Worm (Caenorhabditis elegans): ENCODE results near the gene hrg-7.

DNA sequence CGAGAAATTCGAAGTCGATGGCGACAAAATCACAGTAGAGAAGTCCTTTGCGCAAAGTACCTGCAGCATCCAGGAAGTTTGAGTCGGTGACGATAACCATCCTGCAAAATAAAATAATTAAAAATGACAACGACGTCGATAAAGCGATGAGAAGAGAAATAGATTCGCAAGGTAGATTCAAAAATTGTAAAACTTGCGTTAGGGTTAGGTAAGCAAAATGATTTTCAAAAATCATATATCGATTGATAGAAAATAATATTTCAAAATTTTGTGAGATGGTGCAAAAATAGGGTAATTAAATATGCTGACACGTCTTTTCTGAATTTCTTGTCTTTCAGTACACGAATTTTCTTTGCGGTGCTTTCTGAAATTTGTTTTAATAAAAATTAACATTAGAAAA is 46.7 kb upstream of the hrg-7 start, which contains the start of gene parn-1:
- no peak for TF ChIP-seq nhr-28 (tag; optimal IDR thresholded peaks at IDR 0.05)
- no peak for TF ChIP-seq flh-1 (GFP tag; optimal IDR thresholded peaks at IDR 0.05)
- TF ChIP-seq pha-4 (tag; optimal IDR thresholded peaks at IDR 0.05) = no peak
- no peak for TF ChIP-seq snpc-4 (tag; optimal IDR thresholded peaks at IDR 0.05)
- no peak for TF ChIP-seq unc-39 (tag; optimal IDR thresholded peaks at IDR 0.05)
- TF ChIP-seq lsy-2 (tag; optimal IDR thresholded peaks at IDR 0.05) = no peak
- TF ChIP-seq lin-32 (GFP tag; optimal IDR thresholded peaks at IDR 0.05) = no peak
- no peak for TF ChIP-seq ztf-11 (tag; optimal IDR thresholded peaks at IDR 0.05)
- no peak for TF ChIP-seq lin-13 (tag; optimal IDR thresholded peaks at IDR 0.05)
- TF ChIP-seq ces-1 (GFP tag; optimal IDR thresholded peaks at IDR 0.05) = no peak
- TF ChIP-seq elt-3 (tag; optimal IDR thresholded peaks at IDR 0.05) = no peak
- TF ChIP-seq unc-62 (GFP tag; optimal IDR thresholded peaks at IDR 0.05) = no peak

Measured in whole organism, mixed stage, embryonic.